Fruit fly (Drosophila melanogaster) whole organism, larva: ENCODE data around the gene CG10561.

ENCODE experiments used
- noc ChIP-seq: fragments of 200-800 bp; sonication (Bioruptor generic); optimal IDR thresholded peaks from 3 replicates; lab custom pipeline; 2019; ENCODE audit warnings: missing biosample characterization, mild to moderate bottlenecking, missing genetic modification characterization, moderate library complexity

CG10561 gene

dm6 chr2L:19134366-19134689 is 20.1 kb downstream of the CG10561 start:
- no peak for TF ChIP-seq noc

dm6 chr2L:19134814-19135523 is 20.8 kb downstream of the CG10561 start, which contains the start of gene Polr1D:
Polr1D (minus strand) TSS chr2L:19135233.
- peak; percentile 17 for TF ChIP-seq noc

- TF ChIP-seq noc: no peak
Measured at dm6 chr2L:19135955-19136677, 21.9 kb downstream of the CG10561 start.

dm6 chr2L:19136735-19137134 is 22.5 kb downstream of the CG10561 start:
- TF ChIP-seq noc: no peak

- no peak for TF ChIP-seq noc
Measured at dm6 chr2L:19137494-19138360, 23.5 kb downstream of the CG10561 start.

dm6 chr2L:19138361-19139041 is 24.3 kb downstream of the CG10561 start:
- no peak for TF ChIP-seq noc

- TF ChIP-seq noc: no peak
Measured at dm6 chr2L:19139751-19140150, 25.6 kb downstream of the CG10561 start.

dm6 chr2L:19140257-19140983 is 26.2 kb downstream of the CG10561 start:
- TF ChIP-seq noc: no peak

dm6 chr2L:19140984-19141262 is 26.7 kb downstream of the CG10561 start:
- peak; percentile 58 for TF ChIP-seq noc

- peak; percentile 85 for TF ChIP-seq noc
Measured at dm6 chr2L:19141435-19142126, 27.4 kb downstream of the CG10561 start.

- TF ChIP-seq noc: no peak
Measured at dm6 chr2L:19142176-19142870, 28.1 kb downstream of the CG10561 start.

- no peak for TF ChIP-seq noc
Measured at dm6 chr2L:19144115-19144514, 29.9 kb downstream of the CG10561 start.

dm6 chr2L:19146047-19146446 is 31.8 kb downstream of the CG10561 start:
- TF ChIP-seq noc: no peak

dm6 chr2L:19146645-19147044 is 32.4 kb downstream of the CG10561 start:
- no peak for TF ChIP-seq noc

dm6 chr2L:19154893-19155389 is 40.7 kb downstream of the CG10561 start:
- TF ChIP-seq noc: no peak
